Fruit fly (Drosophila melanogaster) whole organism, pupa: ENCODE measurements around the gene Ppi1.

Experiments
- CG12605 ChIP-seq: fragments of 200-800 bp; sonication (Bioruptor generic); IDR thresholded peaks from 2 replicates; pipeline ENCODE4 v1.3.6; 2022; ENCODE audit warnings: missing biosample characterization, missing genetic modification characterization
- CG14655 ChIP-seq: fragments of 200-800 bp; sonication (Bioruptor generic); optimal IDR thresholded peaks from 3 replicates; lab custom pipeline; 2017; ENCODE audit warnings: mild to moderate bottlenecking, missing biosample characterization, missing genetic modification reagents, missing genetic modification characterization
- CG17806 ChIP-seq: fragments of 200-800 bp; sonication (Bioruptor generic); optimal IDR thresholded peaks from 2 replicates; lab custom pipeline; 2018; ENCODE audit warnings: missing biosample characterization, mild to moderate bottlenecking, missing genetic modification characterization, moderate library complexity
- CG32121 ChIP-seq: fragments of 200-800 bp; sonication (Bioruptor generic); IDR thresholded peaks from 2 replicates; pipeline ENCODE4 v1.3.6; 2022; ENCODE audit warnings: missing biosample characterization, missing genetic modification characterization
- CG4496 ChIP-seq: fragments of 200-800 bp; sonication (Bioruptor generic); IDR thresholded peaks from 3 replicates; pipeline ENCODE4 v1.3.6; 2022; ENCODE audit warnings: missing biosample characterization, missing genetic modification characterization
- CG8159 ChIP-seq: fragments of 200-800 bp; sonication (Bioruptor generic); optimal IDR thresholded peaks from 3 replicates; lab custom pipeline; 2018; ENCODE audit warnings: missing biosample characterization, mild to moderate bottlenecking, missing genetic modification characterization, moderate library complexity
- CG8301 ChIP-seq: fragments of 200-800 bp; sonication (Bioruptor generic); optimal IDR thresholded peaks from 2 replicates; lab custom pipeline; 2018; ENCODE audit warnings: missing biosample characterization, mild to moderate bottlenecking, missing genetic modification characterization
- CG9948 ChIP-seq: fragments of 200-800 bp; sonication (Bioruptor generic); optimal IDR thresholded peaks from 2 replicates; lab custom pipeline; 2018; ENCODE audit warnings: missing biosample characterization, mild to moderate bottlenecking, missing genetic modification characterization, moderate library complexity
- Ets98B ChIP-seq: fragments of 200-800 bp; sonication (Bioruptor generic); IDR thresholded peaks from 2 replicates; pipeline ENCODE4 v1.3.6; 2022; ENCODE audit warnings: missing biosample characterization, missing genetic modification characterization
- Pif1A ChIP-seq: fragments of 200-800 bp; sonication (Bioruptor generic); optimal IDR thresholded peaks from 3 replicates; lab custom pipeline; 2016; ENCODE audit warnings: missing biosample characterization, missing genetic modification characterization
- Pif1B ChIP-seq: fragments of 200-800 bp; sonication (Bioruptor generic); optimal IDR thresholded peaks from 3 replicates; lab custom pipeline; 2016; ENCODE audit warnings: missing biosample characterization, missing genetic modification characterization
- Snoo ChIP-seq: fragments of 200-800 bp; sonication (Bioruptor generic); optimal IDR thresholded peaks from 3 replicates; lab custom pipeline; 2017; ENCODE audit warnings: missing biosample characterization, mild to moderate bottlenecking, missing genetic modification characterization, inconsistent platforms

DNA sequence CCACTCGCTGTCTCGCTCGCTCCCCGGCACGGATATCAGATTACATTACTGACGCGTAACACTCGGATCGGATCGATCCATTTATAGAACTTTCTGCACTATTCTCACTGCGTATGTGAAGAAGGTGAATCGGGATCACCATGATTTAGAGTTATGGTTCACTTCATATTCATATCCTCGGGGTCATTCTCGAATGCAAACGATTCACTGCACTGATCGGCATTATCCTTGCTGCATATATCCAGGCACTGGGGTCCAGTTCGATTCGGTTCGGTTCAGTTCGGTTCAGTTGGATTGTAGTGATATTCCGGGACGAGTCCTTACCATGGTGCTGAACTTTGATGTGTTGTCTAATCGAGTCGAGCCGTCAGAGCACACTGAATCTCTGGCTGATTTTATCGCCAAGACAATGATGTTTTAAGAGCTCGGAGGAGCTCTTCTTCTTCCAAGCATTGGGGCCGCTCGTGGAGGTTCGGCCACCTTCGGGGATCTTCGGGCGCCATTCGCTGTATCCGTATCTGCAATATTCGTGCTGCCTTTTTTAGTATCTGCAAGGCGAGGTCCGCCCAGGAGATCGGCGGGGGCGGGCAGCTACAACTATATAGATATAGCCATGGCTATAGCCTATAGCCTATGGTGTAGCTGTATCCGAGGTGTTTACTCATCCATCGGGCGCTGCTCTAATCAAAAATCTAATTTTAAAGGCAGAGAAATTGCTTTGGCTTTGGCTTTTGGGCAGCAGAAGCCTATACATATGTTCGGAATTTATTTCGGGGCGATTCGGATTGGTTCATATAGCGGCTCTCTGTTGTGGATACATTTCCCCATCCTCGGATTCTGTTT lies 45.5 kb upstream of the Ppi1 start, which contains the start of gene Mlc2:
- TF ChIP-seq CG9948 (tag; lab: Kevin White, UChicago) (no peak), CG8159 (tag; lab: Kevin White, UChicago) (no peak), CG14655 (GFP tag; lab: Kevin White, UChicago) (no peak), CG12605 (GFP tag; lab: Robert Waterston, UW) (no peak), Pif1B (no peak), CG17806 (tag; lab: Kevin White, UChicago) (no peak), Snoo (tag; lab: Kevin White, UChicago) (no peak), Pif1A (GFP tag; lab: Kevin White, UChicago) (no peak), Ets98B (no peak), CG4496 (GFP tag; lab: Robert Waterston, UW) (no peak), CG32121 (no peak), CG8301 (no peak)
